Fruit fly (Drosophila melanogaster) whole organism, embryonic: ENCODE measurements around the gene CG9643.

Experiments
- ATbp ChIP-seq: fragments of 200-800 bp; sonication (Bioruptor generic); optimal IDR thresholded peaks from 2 replicates; lab custom pipeline; 2017; ENCODE audit warnings: missing biosample characterization, mild to moderate bottlenecking, missing genetic modification characterization, missing genetic modification reagents
- Ada2b ChIP-seq: fragments of 200-800 bp; sonication (Bioruptor generic); IDR thresholded peaks from 2 replicates; pipeline ENCODE4 v1.3.6; 2022; ENCODE audit warnings: missing biosample characterization, missing genetic modification characterization
- Atf3 ChIP-seq: fragments of 200-800 bp; sonication (Bioruptor generic); optimal IDR thresholded peaks from 3 replicates; lab custom pipeline; 2016; ENCODE audit warnings: missing biosample characterization, missing genetic modification characterization
- CG1024 ChIP-seq: fragments of 200-800 bp; sonication (Bioruptor generic); IDR thresholded peaks from 2 replicates; pipeline ENCODE4 v1.3.6; 2022; ENCODE audit warnings: missing biosample characterization, missing genetic modification characterization
- CG10654 ChIP-seq: fragments of 200-800 bp; sonication (Bioruptor generic); optimal IDR thresholded peaks from 2 replicates; lab custom pipeline; 2016; ENCODE audit warnings: missing biosample characterization, missing genetic modification characterization
- CG10979 ChIP-seq: fragments of 200-800 bp; sonication (Bioruptor generic); optimal IDR thresholded peaks from 2 replicates; lab custom pipeline; 2018; ENCODE audit warnings: missing biosample characterization, mild to moderate bottlenecking, missing genetic modification characterization, moderate library complexity
- CG11085 ChIP-seq: fragments of 200-800 bp; sonication (Bioruptor generic); IDR thresholded peaks from 2 replicates; pipeline ENCODE4 v1.3.6; 2022; ENCODE audit warnings: missing biosample characterization, missing genetic modification characterization
- CG11093 ChIP-seq: fragments of 200-800 bp; sonication (Bioruptor generic); IDR thresholded peaks from 3 replicates; pipeline ENCODE4 v1.3.6; 2022; ENCODE audit warnings: missing biosample characterization, missing genetic modification characterization
- CG1233 ChIP-seq: fragments of 200-800 bp; sonication (Bioruptor generic); optimal IDR thresholded peaks from 4 replicates; lab custom pipeline; 2018; ENCODE audit warnings: missing biosample characterization, mild to moderate bottlenecking, missing genetic modification characterization
- CG14710 ChIP-seq: fragments of 200-800 bp; sonication (Bioruptor generic); optimal IDR thresholded peaks from 3 replicates; lab custom pipeline; 2019; ENCODE audit warnings: missing biosample characterization, mild to moderate bottlenecking, missing genetic modification characterization, moderate library complexity
- CG15601 ChIP-seq: fragments of 200-800 bp; sonication (Bioruptor generic); optimal IDR thresholded peaks from 3 replicates; lab custom pipeline; 2019; ENCODE audit warnings: missing biosample characterization, mild to moderate bottlenecking, missing genetic modification characterization, moderate library complexity
- CG15696 ChIP-seq: fragments of 200-800 bp; sonication (Bioruptor generic); optimal IDR thresholded peaks from 2 replicates; lab custom pipeline; 2019; ENCODE audit warnings: missing biosample characterization, mild to moderate bottlenecking, missing genetic modification characterization, moderate library complexity
- CG2678 ChIP-seq: fragments of 200-800 bp; sonication (Bioruptor generic); optimal IDR thresholded peaks from 3 replicates; lab custom pipeline; 2019; ENCODE audit warnings: missing biosample characterization, mild to moderate bottlenecking, missing genetic modification characterization, moderate library complexity
- CG30403 ChIP-seq: fragments of 200-800 bp; sonication (Bioruptor generic); optimal IDR thresholded peaks from 3 replicates; lab custom pipeline; 2016; ENCODE audit warnings: missing biosample characterization, missing genetic modification characterization
- CG31441 ChIP-seq: fragments of 200-800 bp; sonication (Bioruptor generic); IDR thresholded peaks from 2 replicates; pipeline ENCODE4 v1.3.6; 2022; ENCODE audit warnings: missing biosample characterization, missing genetic modification characterization
- CG32767 ChIP-seq: fragments of 200-800 bp; sonication (Bioruptor generic); IDR thresholded peaks from 2 replicates; pipeline ENCODE4 v1.3.6; 2022; ENCODE audit warnings: missing biosample characterization, missing genetic modification characterization
- CG4820 ChIP-seq: fragments of 200-800 bp; sonication (Bioruptor generic); optimal IDR thresholded peaks from 3 replicates; lab custom pipeline; 2016; ENCODE audit warnings: missing biosample characterization, missing genetic modification characterization
- CG7839 ChIP-seq: fragments of 200-800 bp; sonication (Bioruptor generic); optimal IDR thresholded peaks from 3 replicates; lab custom pipeline; 2018; ENCODE audit warnings: missing biosample characterization, mild to moderate bottlenecking, missing genetic modification characterization, moderate library complexity
- CG8290 ChIP-seq, 3 experiments: fragments of 200-800 bp; sonication (Bioruptor generic); optimal IDR thresholded peaks; 2 replicates each; lab custom pipeline; 2016 to 2019; ENCODE audit warnings: missing biosample characterization in 3 of 3, missing genetic modification characterization in 3 of 3, mild to moderate bottlenecking in 2 of 3, moderate library complexity in 1 of 3
- CG8359 ChIP-seq: fragments of 200-800 bp; sonication (Bioruptor generic); optimal IDR thresholded peaks from 2 replicates; lab custom pipeline; 2017; ENCODE audit warnings: missing biosample characterization, mild to moderate bottlenecking, missing genetic modification characterization, borderline replicate concordance
- CG8478 ChIP-seq: fragments of >200 bp; optimal IDR thresholded peaks from 2 replicates; lab custom pipeline; 2018
- CG8924 ChIP-seq: fragments of 200-800 bp; optimal IDR thresholded peaks from 3 replicates; lab custom pipeline; 2019; ENCODE audit warnings: missing biosample characterization, mild to moderate bottlenecking, missing genetic modification characterization, moderate library complexity
- CoRest ChIP-seq: fragments of 200-800 bp; sonication (Bioruptor generic); optimal IDR thresholded peaks from 3 replicates; lab custom pipeline; 2018; ENCODE audit warnings: missing biosample characterization, mild to moderate bottlenecking, missing genetic modification characterization, moderate library complexity
- D19A ChIP-seq: fragments of 200-800 bp; optimal IDR thresholded peaks from 3 replicates; lab custom pipeline; 2019; ENCODE audit warnings: missing biosample characterization, mild to moderate bottlenecking, missing genetic modification characterization, moderate library complexity
- Dek ChIP-seq: fragments of 200-800 bp; sonication (Bioruptor generic); optimal IDR thresholded peaks from 3 replicates; lab custom pipeline; 2019; ENCODE audit warnings: missing biosample characterization, mild to moderate bottlenecking, missing genetic modification characterization, moderate library complexity
- Dref ChIP-seq: fragments of 200-800 bp; sonication (Bioruptor generic); IDR thresholded peaks from 2 replicates; pipeline ENCODE4 v1.3.6; 2022; ENCODE audit warnings: missing biosample characterization, missing genetic modification characterization
- Drgx ChIP-seq: fragments of 200-800 bp; sonication (Bioruptor generic); IDR thresholded peaks from 2 replicates; pipeline ENCODE4 v1.3.6; 2022; ENCODE audit warnings: missing biosample characterization, missing genetic modification characterization
- Ets65A ChIP-seq: fragments of 200-800 bp; sonication (Bioruptor generic); peaks from one replicate; lab custom pipeline; 2016; ENCODE audit warnings: missing biosample characterization, missing genetic modification characterization
- NfI ChIP-seq: fragments of 200-800 bp; sonication (Bioruptor generic); optimal IDR thresholded peaks from 3 replicates; lab custom pipeline; 2018; ENCODE audit warnings: missing biosample characterization, mild to moderate bottlenecking, missing genetic modification characterization, moderate library complexity
- Pdp1 ChIP-seq, 2 experiments: fragments of 200-800 bp; sonication (Bioruptor generic); optimal IDR thresholded peaks; 3 replicates each; lab custom pipeline; 2016; ENCODE audit warnings: missing biosample characterization in 2 of 2, missing genetic modification characterization in 2 of 2, mild to moderate bottlenecking in 1 of 2, moderate library complexity in 1 of 2
- Ptx1 ChIP-seq: fragments of 200-800 bp; sonication (Bioruptor generic); IDR thresholded peaks from 2 replicates; pipeline ENCODE4 v1.3.6; 2022; ENCODE audit warnings: missing biosample characterization, missing genetic modification characterization
- Six4 ChIP-seq: fragments of 200-800 bp; sonication (Bioruptor generic); optimal IDR thresholded peaks from 2 replicates; lab custom pipeline; 2016; ENCODE audit warnings: missing biosample characterization, missing genetic modification characterization
- Sox102F ChIP-seq: fragments of 200-800 bp; sonication (Bioruptor generic); optimal IDR thresholded peaks from 2 replicates; lab custom pipeline; 2018; ENCODE audit warnings: missing biosample characterization, mild to moderate bottlenecking, missing genetic modification characterization, moderate library complexity
- ara ChIP-seq: fragments of 200-800 bp; sonication (Bioruptor generic); IDR thresholded peaks from 2 replicates; pipeline ENCODE4 v1.3.6; 2022; ENCODE audit warnings: missing biosample characterization, missing genetic modification characterization
- btn ChIP-seq: fragments of 200-800 bp; sonication (Bioruptor generic); optimal IDR thresholded peaks from 2 replicates; lab custom pipeline; 2016; ENCODE audit warnings: missing biosample characterization, missing genetic modification characterization
- dmrt99B ChIP-seq: fragments of 200-800 bp; sonication (Bioruptor generic); optimal IDR thresholded peaks from 2 replicates; lab custom pipeline; 2018; ENCODE audit warnings: missing biosample characterization, mild to moderate bottlenecking, missing genetic modification characterization, moderate library complexity
- gce ChIP-seq: fragments of 200-800 bp; sonication (Bioruptor generic); IDR thresholded peaks from 3 replicates; pipeline ENCODE4 v1.3.6; 2022; ENCODE audit warnings: missing biosample characterization, missing genetic modification characterization
- gcm ChIP-seq: fragments of 200-800 bp; sonication (Bioruptor generic); optimal IDR thresholded peaks from 2 replicates; lab custom pipeline; 2019; ENCODE audit warnings: missing biosample characterization, mild to moderate bottlenecking, missing genetic modification characterization, moderate library complexity
- pan ChIP-seq, 4 experiments: fragments of >200 bp in 3 of 4; fragments of 200-800 bp in 1 of 4; sonication (Bioruptor generic) in 1 of 4; optimal IDR thresholded peaks in 3 of 4; IDR thresholded peaks in 1 of 4; 2 replicates each; pipeline versions ENCODE4 v1.3.6 to Lab custom; 2017 to 2022; ENCODE audit warnings: missing biosample characterization in 2 of 4, missing genetic modification characterization in 2 of 4, mixed read lengths in 1 of 4
- prd ChIP-seq, 3 experiments: fragments of >200 bp in 2 of 3; fragments of 200-800 bp in 1 of 3; sonication (Bioruptor generic) in 1 of 3; optimal IDR thresholded peaks in 2 of 3; IDR thresholded peaks in 1 of 3; 2 replicates in 2 of 3; 3 replicates in 1 of 3; pipeline versions ENCODE4 v1.3.6 to Lab custom; 2017 to 2022; ENCODE audit warnings: missing biosample characterization in 1 of 3, missing genetic modification characterization in 1 of 3
- sd ChIP-seq: fragments of 200-800 bp; sonication (Bioruptor generic); optimal IDR thresholded peaks from 3 replicates; lab custom pipeline; 2018; ENCODE audit warnings: missing biosample characterization, mild to moderate bottlenecking, missing genetic modification characterization, moderate library complexity
- sisA ChIP-seq: fragments of 200-800 bp; sonication (Bioruptor generic); IDR thresholded peaks from 2 replicates; pipeline ENCODE4 v1.3.6; 2022; ENCODE audit warnings: missing biosample characterization, missing genetic modification characterization
- slbo ChIP-seq: fragments of 200-800 bp; sonication (Bioruptor generic); IDR thresholded peaks from 2 replicates; pipeline ENCODE4 v1.3.6; 2022; ENCODE audit warnings: missing biosample characterization, missing genetic modification characterization
- tll ChIP-seq, 2 experiments: fragments of 200-800 bp in 1 of 2; fragments of >200 bp in 1 of 2; sonication (Bioruptor generic) in 1 of 2; optimal IDR thresholded peaks; 2 replicates each; lab custom pipeline; 2017 to 2019; ENCODE audit warnings: missing biosample characterization in 2 of 2, missing genetic modification characterization in 2 of 2, mild to moderate bottlenecking in 1 of 2, moderate library complexity in 1 of 2
- trh ChIP-seq: fragments of 200-800 bp; sonication (Bioruptor generic); optimal IDR thresholded peaks from 2 replicates; lab custom pipeline; 2016; ENCODE audit warnings: missing biosample characterization, missing genetic modification characterization
- ttk ChIP-seq: fragments of 200-800 bp; sonication (Bioruptor generic); IDR thresholded peaks from 2 replicates; pipeline ENCODE4 v2.1.2; 2022; ENCODE audit warnings: missing biosample characterization, missing genetic modification characterization
- vfl ChIP-seq: fragments of 200-800 bp; sonication (Bioruptor generic); optimal IDR thresholded peaks from 2 replicates; lab custom pipeline; 2016; ENCODE audit warnings: missing biosample characterization, missing genetic modification characterization
- zfh1 ChIP-seq: fragments of 200-800 bp; sonication (Bioruptor generic); IDR thresholded peaks from 3 replicates; pipeline ENCODE4 v1.3.6; 2022; ENCODE audit warnings: missing biosample characterization, missing genetic modification characterization
- zfh2 ChIP-seq: fragments of 200-800 bp; sonication (Bioruptor generic); optimal IDR thresholded peaks from 2 replicates; lab custom pipeline; 2016; ENCODE audit warnings: missing biosample characterization, missing genetic modification characterization

Gene CG9643

dm6 chr2L:3003399-3003798 is 24.3 kb upstream of the CG9643 start (continued):
- peak; percentile 86 for TF ChIP-seq Sox102F (GFP tag; lab: Kevin White, UChicago)
- TF ChIP-seq CG2678 = peak; percentile 78
- TF ChIP-seq tll (GFP tag; optimal IDR thresholded peaks at IDR 0.05; lab: Kevin White, UChicago) = no peak
- peak in 1 of 2 experiments; percentile 19 for TF ChIP-seq Pdp1 (GFP tag; optimal IDR thresholded peaks at IDR 0.05; lab: Kevin White, UChicago)
- TF ChIP-seq CG4820 (GFP tag; lab: Kevin White, UChicago) = peak; percentile 12
- TF ChIP-seq CG32767 (GFP tag; lab: Robert Waterston, UW) = 0 out of 2 replicates have a peak, but pooled peaks have one; percentile 13
- peak; percentile 30 for TF ChIP-seq btn (GFP tag; lab: Kevin White, UChicago)
- peak; percentile 45 for TF ChIP-seq Six4
- peak; percentile 56 for TF ChIP-seq CG1233 (GFP tag; lab: Kevin White, UChicago)
- peak; percentile 26 for TF ChIP-seq NfI
- peak; percentile 85 for TF ChIP-seq ATbp (GFP tag; lab: Kevin White, UChicago)
- TF ChIP-seq D19A = peak; percentile 87
- peak; percentile 67 for TF ChIP-seq CG31441 (GFP tag; lab: Robert Waterston, UW)
- TF ChIP-seq CG15696 (tag; lab: Kevin White, UChicago) = no peak
- TF ChIP-seq CG30403 (GFP tag; lab: Kevin White, UChicago) = peak; percentile 24
- TF ChIP-seq dmrt99B (tag; lab: Kevin White, UChicago) = peak; percentile 86
- TF ChIP-seq vfl (GFP tag; lab: Kevin White, UChicago) = no peak
- peak; percentile 14; the same call in 1 of the 2 replicates for TF ChIP-seq ttk (GFP tag; lab: Robert Waterston, UW)
- TF ChIP-seq CG11085 (GFP tag; lab: Robert Waterston, UW) = no peak
- TF ChIP-seq gcm (GFP tag; lab: Kevin White, UChicago) = peak; percentile 50
- peak; percentile 64 for TF ChIP-seq CG15601 (tag; lab: Kevin White, UChicago)
- peak; percentile 47; the same call in 1 of the 2 replicates for TF ChIP-seq Ada2b
- no peak for TF ChIP-seq CG8478
- TF ChIP-seq zfh2 (GFP tag; lab: Kevin White, UChicago) = no peak
- no peak for TF ChIP-seq CG8290 (GFP tag; optimal IDR thresholded peaks at IDR 0.05; lab: Kevin White, UChicago)
- TF ChIP-seq CG8290 (tag; optimal IDR thresholded peaks at IDR 0.05; lab: Kevin White, UChicago) = peak in 1 of 2 experiments; percentile 61
- TF ChIP-seq CG7839 (tag; lab: Kevin White, UChicago) = peak; percentile 54
- TF ChIP-seq slbo (GFP tag; lab: Robert Waterston, UW) = no peak
- no peak for TF ChIP-seq Dref
- no peak for TF ChIP-seq CG1024 (GFP tag; lab: Robert Waterston, UW)
- TF ChIP-seq Ets65A (GFP tag; lab: Kevin White, UChicago) = peak; percentile 82
- TF ChIP-seq CG10654 (GFP tag; lab: Kevin White, UChicago) = peak; percentile 16
- no peak for TF ChIP-seq Atf3 (GFP tag; lab: Kevin White, UChicago)
- peak; percentile 46; the same call in 1 of the 2 replicates for TF ChIP-seq ara (GFP tag; lab: Robert Waterston, UW)
- 0 out of 3 replicates have a peak, but pooled peaks have one; percentile 37 for TF ChIP-seq gce
- no peak for TF ChIP-seq pan (optimal IDR thresholded peaks at IDR 0.05; lab: Kevin White, UChicago)
- peak in 1 of 2 experiments; percentile 50 for TF ChIP-seq pan (GFP tag; optimal IDR thresholded peaks at IDR 0.05 in 1 of 2, IDR thresholded peaks at IDR 0.05 in 1 of 2)
- peak; percentile 15 for TF ChIP-seq CG14710
- peak; percentile 28; the same call in 1 of the 3 replicates for TF ChIP-seq CG11093 (GFP tag; lab: Robert Waterston, UW)
- TF ChIP-seq Drgx = peak; percentile 76
- no peak for TF ChIP-seq trh (GFP tag; lab: Kevin White, UChicago)
- peak; percentile 60 for TF ChIP-seq CG10979
- peak; percentile 28 for TF ChIP-seq Dek
- TF ChIP-seq zfh1 (GFP tag; lab: Robert Waterston, UW) = 0 out of 3 replicates have a peak, but pooled peaks have one; percentile 32
- peak; percentile 68 for TF ChIP-seq Ptx1 (GFP tag; lab: Robert Waterston, UW)
- TF ChIP-seq CG8924 (tag; lab: Kevin White, UChicago) = peak; percentile 65
- no peak for TF ChIP-seq prd (optimal IDR thresholded peaks at IDR 0.05; lab: Kevin White, UChicago)
- peak; percentile 47; the same call in 2 of the 3 replicates for TF ChIP-seq prd (GFP tag; IDR thresholded peaks at IDR 0.05; lab: Robert Waterston, UW)
- peak; percentile 54 for TF ChIP-seq CoRest
- no peak for TF ChIP-seq CG8359 (GFP tag; lab: Kevin White, UChicago)
- peak; percentile 29; the same call in 1 of the 2 replicates for TF ChIP-seq sisA
- TF ChIP-seq sd (tag; lab: Kevin White, UChicago) = peak; percentile 20
